Worm (Caenorhabditis elegans) whole organism, L1 larva: ENCODE results near the gene glt-1.

Source experiments
- C34B4.2 ChIP-seq: sonication (generic microtip); optimal IDR thresholded peaks from 2 replicates; lab custom pipeline; 2017; ENCODE audit warnings: mild to moderate bottlenecking, missing genetic modification characterization, missing compliant biosample characterization
- F16B12.6 ChIP-seq: fragments of 150-350 bp; optimal IDR thresholded peaks from 2 replicates; lab custom pipeline; 2014; ENCODE audit warnings: missing biosample characterization, missing genetic modification characterization
- aly-2 ChIP-seq: fragments of 150-350 bp; optimal IDR thresholded peaks from 2 replicates; lab custom pipeline; 2014; ENCODE audit warnings: missing biosample characterization, missing genetic modification characterization
- ama-1 ChIP-seq: fragments of 150-350 bp; optimal IDR thresholded peaks from 2 replicates; lab custom pipeline; 2014
- blmp-1 ChIP-seq: fragments of 150-350 bp; optimal IDR thresholded peaks from 2 replicates; lab custom pipeline; 2014; ENCODE audit warnings: missing biosample characterization, missing genetic modification characterization
- ceh-82 ChIP-seq, 3 experiments: fragments of 150-350 bp in 1 of 3; sonication (generic microtip) in 2 of 3; optimal IDR thresholded peaks; 2 replicates each; lab custom pipeline; 2014 to 2017; ENCODE audit warnings: missing biosample characterization in 3 of 3, missing genetic modification characterization in 3 of 3
- ceh-88 ChIP-seq: fragments of 200-800 bp; sonication (Bioruptor generic); IDR thresholded peaks from 2 replicates; pipeline ENCODE4 v1.3.6; 2022; ENCODE audit warnings: missing genetic modification characterization, missing compliant biosample characterization
- egl-13 ChIP-seq: sonication (generic microtip); optimal IDR thresholded peaks from 2 replicates; lab custom pipeline; 2016; ENCODE audit warnings: missing genotype, missing genetic modification reagents, missing genetic modification characterization, missing compliant biosample characterization
- elt-3 ChIP-seq, 6 experiments: fragments of 150-350 bp in 1 of 6; sonication (generic microtip); optimal IDR thresholded peaks; 2 replicates each; lab custom pipeline; 2017 to 2018; ENCODE audit warnings: missing biosample characterization in 6 of 6, missing genetic modification characterization in 6 of 6, inconsistent platforms in 1 of 6
- fkh-10 ChIP-seq: sonication (generic microtip); optimal IDR thresholded peaks from 2 replicates; lab custom pipeline; 2017; ENCODE audit warnings: missing biosample characterization, missing genetic modification reagents, missing genetic modification characterization
- fkh-4 ChIP-seq: sonication (generic microtip); optimal IDR thresholded peaks from 2 replicates; lab custom pipeline; 2016; ENCODE audit warnings: missing compliant biosample characterization, missing genetic modification characterization, borderline replicate concordance
- grh-1 ChIP-seq: fragments of 200-800 bp; sonication (Bioruptor generic); IDR thresholded peaks from 2 replicates; pipeline ENCODE4 v1.3.6; 2022; ENCODE audit warnings: missing genetic modification reagents, missing genetic modification characterization, missing compliant biosample characterization
- hpl-2 ChIP-seq: fragments of 150-350 bp; optimal IDR thresholded peaks from 2 replicates; lab custom pipeline; 2014; ENCODE audit warnings: missing biosample characterization, missing genetic modification reagents, missing genetic modification characterization
- irx-1 ChIP-seq: sonication (generic microtip); optimal IDR thresholded peaks from 2 replicates; lab custom pipeline; 2016; ENCODE audit warnings: missing genetic modification characterization, missing compliant biosample characterization
- jun-1 ChIP-seq: fragments of 150-350 bp; optimal IDR thresholded peaks from 2 replicates; lab custom pipeline; 2014; ENCODE audit warnings: missing biosample characterization, missing genetic modification reagents, missing genetic modification characterization
- lin-14 ChIP-seq: fragments of 200-800 bp; sonication (Bioruptor generic); optimal IDR thresholded peaks from 2 replicates; lab custom pipeline; 2018; ENCODE audit warnings: mild to moderate bottlenecking, missing genetic modification characterization, moderate library complexity, missing compliant biosample characterization
- lin-15B ChIP-seq: fragments of 150-350 bp; sonication (generic microtip); optimal IDR thresholded peaks from 3 replicates; lab custom pipeline; 2014; ENCODE audit warnings: missing biosample characterization, missing genetic modification characterization
- lin-39 ChIP-seq: fragments of 150-350 bp; optimal IDR thresholded peaks from 2 replicates; lab custom pipeline; 2014; ENCODE audit warnings: missing biosample characterization, missing genetic modification reagents, missing genetic modification characterization
- mab-9 ChIP-seq: fragments of 200-800 bp; sonication (Bioruptor generic); IDR thresholded peaks from 2 replicates; pipeline ENCODE4 v1.3.6; 2022; ENCODE audit warnings: missing genetic modification reagents, missing genetic modification characterization, missing compliant biosample characterization
- mep-1 ChIP-seq: fragments of 150-350 bp; optimal IDR thresholded peaks from 2 replicates; lab custom pipeline; 2014; ENCODE audit warnings: missing biosample characterization, missing genetic modification characterization
- nhr-11 ChIP-seq: fragments of 150-350 bp; optimal IDR thresholded peaks from 2 replicates; lab custom pipeline; 2014; ENCODE audit warnings: missing biosample characterization, missing genetic modification characterization
- nhr-20 ChIP-seq: sonication (generic microtip); optimal IDR thresholded peaks from 2 replicates; lab custom pipeline; 2016; ENCODE audit warnings: mild to moderate bottlenecking, missing genetic modification characterization, missing compliant biosample characterization
- nhr-71 ChIP-seq: sonication (generic microtip); optimal IDR thresholded peaks from 2 replicates; lab custom pipeline; 2016; ENCODE audit warnings: mild to moderate bottlenecking, missing genetic modification characterization, moderate library complexity, missing compliant biosample characterization
- nhr-77 ChIP-seq: fragments of 150-350 bp; optimal IDR thresholded peaks from 2 replicates; lab custom pipeline; 2014; ENCODE audit warnings: missing biosample characterization, missing genetic modification characterization
- nhr-85 ChIP-seq: sonication (generic microtip); peaks from one replicate; lab custom pipeline; 2016; ENCODE audit warnings: missing genetic modification characterization, inconsistent platforms, missing compliant biosample characterization
- nhr-90 ChIP-seq: sonication (generic microtip); optimal IDR thresholded peaks from 2 replicates; lab custom pipeline; 2016; ENCODE audit warnings: mild to moderate bottlenecking, missing genetic modification characterization, missing compliant biosample characterization; ENCODE audit not compliant: poor library complexity
- pax-3 ChIP-seq: fragments of 200-800 bp; sonication (Bioruptor generic); optimal IDR thresholded peaks from 2 replicates; lab custom pipeline; 2018; ENCODE audit warnings: mild to moderate bottlenecking, missing genetic modification characterization, moderate library complexity, missing compliant biosample characterization
- pqm-1 ChIP-seq: sonication (generic microtip); optimal IDR thresholded peaks from 3 replicates; lab custom pipeline; 2017; ENCODE audit warnings: missing biosample characterization, missing genetic modification characterization
- rnt-1 ChIP-seq: sonication (generic microtip); optimal IDR thresholded peaks from 2 replicates; lab custom pipeline; 2016; ENCODE audit warnings: mild to moderate bottlenecking, missing genetic modification characterization, moderate library complexity, missing compliant biosample characterization
- sup-37 ChIP-seq: fragments of 200-800 bp; sonication (Bioruptor generic); optimal IDR thresholded peaks from 2 replicates; lab custom pipeline; 2018; ENCODE audit warnings: mild to moderate bottlenecking, missing genetic modification characterization, missing compliant biosample characterization
- tbx-2 ChIP-seq: sonication (generic microtip); optimal IDR thresholded peaks from 2 replicates; lab custom pipeline; 2016; ENCODE audit warnings: missing genetic modification characterization, missing compliant biosample characterization
- unc-130 ChIP-seq: fragments of 150-350 bp; optimal IDR thresholded peaks from 2 replicates; lab custom pipeline; 2017; ENCODE audit warnings: missing biosample characterization, missing genetic modification characterization, inconsistent platforms
- unc-30 ChIP-seq: sonication (generic microtip); optimal IDR thresholded peaks from 2 replicates; lab custom pipeline; 2017; ENCODE audit warnings: missing biosample characterization, missing genetic modification characterization
- unc-62 ChIP-seq: fragments of 150-350 bp; optimal IDR thresholded peaks from 2 replicates; lab custom pipeline; 2014; ENCODE audit warnings: missing biosample characterization, missing genetic modification reagents, missing genetic modification characterization
- unc-86 ChIP-seq: sonication (generic microtip); optimal IDR thresholded peaks from 2 replicates; lab custom pipeline; 2016; ENCODE audit warnings: missing genetic modification characterization, missing compliant biosample characterization
- unc-98 ChIP-seq: fragments of 200-800 bp; sonication (Bioruptor generic); IDR thresholded peaks from 2 replicates; pipeline ENCODE4 v1.3.6; 2022; ENCODE audit warnings: missing genetic modification characterization, missing compliant biosample characterization
- xbp-1 ChIP-seq: sonication (generic microtip); optimal IDR thresholded peaks from 2 replicates; lab custom pipeline; 2016; ENCODE audit warnings: missing genetic modification characterization, missing compliant biosample characterization
- zag-1 ChIP-seq: fragments of 150-350 bp; optimal IDR thresholded peaks from 2 replicates; lab custom pipeline; 2014; ENCODE audit warnings: missing biosample characterization, missing genetic modification characterization
- zip-4 ChIP-seq: fragments of 200-800 bp; sonication (Bioruptor generic); optimal IDR thresholded peaks from 2 replicates; lab custom pipeline; 2018; ENCODE audit warnings: mild to moderate bottlenecking, missing genetic modification characterization, moderate library complexity, missing compliant biosample characterization
- ztf-4 ChIP-seq: fragments of 150-350 bp; optimal IDR thresholded peaks from 2 replicates; lab custom pipeline; 2014; ENCODE audit warnings: missing biosample characterization, missing genetic modification characterization

The glt-1 gene

ce11 chrX:3453870-3454269, 42.0 kb upstream of the glt-1 start:
- TF ChIP-seq ztf-4 (tag; lab: Kevin White, UChicago) (no peak), lin-15B (tag; lab: Kevin White, UChicago) (no peak), tbx-2 (no peak), zip-4 (GFP tag; lab: Kevin White, UChicago) (no peak), nhr-71 (tag; lab: Kevin White, UChicago) (no peak), C34B4.2 (tag; lab: Kevin White, UChicago) (no peak), unc-98 (GFP tag; lab: Robert Waterston, UW) (no peak), ceh-82 (tag; optimal IDR thresholded peaks at IDR 0.05; lab: Kevin White, UChicago) (no peak), zag-1 (tag; lab: Kevin White, UChicago) (no peak), jun-1 (tag; lab: Kevin White, UChicago) (no peak), unc-62 (GFP tag; lab: Kevin White, UChicago) (no peak), pqm-1 (tag; lab: Kevin White, UChicago) (no peak), fkh-10 (no peak), nhr-77 (no peak), blmp-1 (no peak), mep-1 (tag; lab: Kevin White, UChicago) (no peak), mab-9 (GFP tag; lab: Robert Waterston, UW) (no peak)

DNA sequence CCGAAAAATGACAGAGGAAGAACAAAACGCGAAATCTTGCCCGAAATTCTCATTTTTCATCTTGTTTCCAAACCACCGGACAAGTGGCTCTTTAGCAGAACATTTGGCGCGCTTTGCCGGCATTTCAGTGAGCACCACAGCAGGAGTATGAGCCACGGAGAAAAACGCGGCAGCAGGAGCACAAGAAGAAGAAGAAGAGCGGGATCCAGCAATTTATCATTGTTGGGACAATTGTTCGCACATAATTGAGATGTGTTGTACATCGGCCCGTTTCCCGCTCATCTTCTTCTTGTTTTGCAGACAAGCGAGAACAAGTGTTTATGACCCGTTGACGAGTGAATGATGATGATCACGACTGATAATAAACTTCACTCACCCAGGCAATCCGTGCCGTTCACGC, 40.3 kb upstream of the glt-1 start:
- peak; percentile 15 for TF ChIP-seq lin-39 (tag; lab: Kevin White, UChicago)
- TF ChIP-seq rnt-1, result peak; percentile 62
- TF ChIP-seq fkh-4 (tag; lab: Kevin White, UChicago), result no peak
- peak; percentile 47 for TF ChIP-seq nhr-71 (tag; lab: Kevin White, UChicago)
- TF ChIP-seq lin-14 (GFP tag; lab: Kevin White, UChicago), result peak; percentile 85

- TF ChIP-seq blmp-1 (peak; percentile 43), unc-30 (tag; lab: Kevin White, UChicago) (no peak), elt-3 (tag; optimal IDR thresholded peaks at IDR 0.05; lab: Kevin White, UChicago) (no peak)
These were observed 33.7 kb upstream of the glt-1 start for ce11 chrX:3462086-3462485.

- TF ChIP-seq pax-3 (tag; lab: Kevin White, UChicago) (no peak), mab-9 (GFP tag; lab: Robert Waterston, UW) (no peak), ztf-4 (tag; lab: Kevin White, UChicago) (no peak), aly-2 (tag; lab: Kevin White, UChicago) (no peak), mep-1 (tag; lab: Kevin White, UChicago) (peak; percentile 15), irx-1 (tag; lab: Kevin White, UChicago) (no peak), grh-1 (GFP tag; lab: Robert Waterston, UW) (no peak), unc-86 (no peak), F16B12.6 (tag; lab: Kevin White, UChicago) (no peak), egl-13 (tag; lab: Kevin White, UChicago) (no peak), ceh-88 (GFP tag; lab: Robert Waterston, UW) (no peak), lin-14 (GFP tag; lab: Kevin White, UChicago) (peak; percentile 29), blmp-1 (peak; percentile 41), ama-1 (lab: Kevin White, UChicago) (no peak), fkh-4 (tag; lab: Kevin White, UChicago) (no peak), hpl-2 (GFP tag; lab: Kevin White, UChicago) (no peak), nhr-20 (no peak), nhr-11 (tag; lab: Kevin White, UChicago) (no peak), xbp-1 (no peak), rnt-1 (no peak), nhr-85 (tag; lab: Kevin White, UChicago) (peak; percentile 71), unc-130 (tag; lab: Kevin White, UChicago) (no peak), C34B4.2 (tag; lab: Kevin White, UChicago) (no peak), nhr-90 (tag; lab: Kevin White, UChicago) (no peak), sup-37 (no peak), lin-15B (tag; lab: Kevin White, UChicago) (no peak)
These were observed 32.0 kb upstream of the glt-1 start for ce11 chrX:3463875-3464274.
